Worm (Caenorhabditis elegans) whole organism, L4/young adult: ENCODE results near the gene mltn-13.

Experiments used
- W03F9.2 ChIP-seq: fragments of 150-350 bp; optimal IDR thresholded peaks from 2 replicates; lab custom pipeline; 2014; ENCODE audit warnings: missing biosample characterization, missing genetic modification characterization
- dao-5 ChIP-seq: sonication (generic microtip); optimal IDR thresholded peaks from 2 replicates; lab custom pipeline; 2016; ENCODE audit warnings: missing genotype, missing genetic modification characterization, moderate library complexity, missing compliant biosample characterization
- him-1 ChIP-seq: sonication (generic microtip); optimal IDR thresholded peaks from 2 replicates; lab custom pipeline; 2016; ENCODE audit warnings: missing genotype, missing genetic modification reagents, missing genetic modification characterization, missing compliant biosample characterization

Gene mltn-13

DNA sequence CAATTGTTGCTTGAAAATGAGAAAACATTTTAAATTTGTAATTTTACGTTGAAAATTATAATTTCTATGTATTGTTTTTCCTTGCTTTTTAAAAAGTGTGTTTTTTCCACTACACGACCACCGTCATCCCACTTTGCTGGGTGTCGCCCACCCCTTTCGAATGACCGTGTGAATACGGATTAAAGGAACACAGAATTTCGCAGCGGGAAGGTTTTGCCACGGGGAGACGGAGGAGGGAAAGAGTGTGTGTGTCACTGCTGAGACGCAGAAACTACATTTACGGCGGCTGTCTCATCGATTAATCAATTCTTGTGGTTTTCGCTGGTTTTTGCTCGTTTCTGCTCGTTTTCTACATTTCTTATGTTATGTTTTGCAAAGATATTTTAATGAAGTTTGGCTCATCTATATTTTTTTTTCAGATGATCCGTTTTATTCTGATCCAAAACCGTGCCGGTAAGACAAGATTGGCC lies 9.7 kb upstream of the mltn-13 start, which contains the start of gene aps-2:
TSS of gene aps-2 (plus strand) at position 420 of the 470 bp plus-strand sequence.
- TF ChIP-seq W03F9.2 (tag; lab: Kevin White, UChicago) (no peak), him-1 (tag; lab: Kevin White, UChicago) (no peak), dao-5 (tag; lab: Kevin White, UChicago) (no peak)

DNA sequence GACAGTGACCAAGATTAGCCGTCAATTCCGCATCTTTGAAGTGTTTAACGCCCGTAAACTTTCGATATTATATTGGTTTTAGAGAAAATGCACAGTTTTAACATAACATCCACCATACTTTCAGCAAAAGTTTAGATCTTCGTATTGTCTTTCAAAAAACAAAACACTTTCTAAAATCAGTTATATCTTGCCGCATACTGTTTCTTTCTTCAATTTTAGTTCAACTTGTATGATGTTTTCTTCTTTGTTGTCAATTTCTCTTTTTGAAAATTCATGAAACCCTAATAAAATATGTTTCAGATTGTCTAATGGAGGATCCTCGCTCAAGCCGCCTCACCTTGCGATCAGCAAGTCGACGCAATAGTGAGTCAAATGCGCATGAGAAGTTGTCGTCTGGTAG lies 5.6 kb upstream of the mltn-13 start, which contains the start of gene F02E8.4:
TSS of gene F02E8.4 (plus strand) at position 301 of the 400 bp plus-strand sequence.
- TF ChIP-seq dao-5 (tag; lab: Kevin White, UChicago), result no peak

ce11 chrX:4453101-4453500 lies 4.9 kb upstream of the mltn-13 start:
- TF ChIP-seq W03F9.2 (tag; lab: Kevin White, UChicago) (no peak), dao-5 (tag; lab: Kevin White, UChicago) (no peak), him-1 (tag; lab: Kevin White, UChicago) (no peak)

- TF ChIP-seq dao-5 (tag; lab: Kevin White, UChicago) (no peak), him-1 (tag; lab: Kevin White, UChicago) (no peak), W03F9.2 (tag; lab: Kevin White, UChicago) (no peak)
These were observed 3.8 kb upstream of the mltn-13 start for ce11 chrX:4451936-4452335.

- TF ChIP-seq dao-5 (tag; lab: Kevin White, UChicago) (peak; percentile 49), him-1 (tag; lab: Kevin White, UChicago) (no peak), W03F9.2 (tag; lab: Kevin White, UChicago) (no peak)
These were observed 3.3 kb downstream of the mltn-13 start for ce11 chrX:4444843-4445242.

- peak; percentile 34 for TF ChIP-seq him-1 (tag; lab: Kevin White, UChicago)
- peak; percentile 44 for TF ChIP-seq dao-5 (tag; lab: Kevin White, UChicago)
- TF ChIP-seq W03F9.2 (tag; lab: Kevin White, UChicago), result peak; percentile 16
These were observed 4.1 kb downstream of the mltn-13 start for ce11 chrX:4444073-4444472.

DNA sequence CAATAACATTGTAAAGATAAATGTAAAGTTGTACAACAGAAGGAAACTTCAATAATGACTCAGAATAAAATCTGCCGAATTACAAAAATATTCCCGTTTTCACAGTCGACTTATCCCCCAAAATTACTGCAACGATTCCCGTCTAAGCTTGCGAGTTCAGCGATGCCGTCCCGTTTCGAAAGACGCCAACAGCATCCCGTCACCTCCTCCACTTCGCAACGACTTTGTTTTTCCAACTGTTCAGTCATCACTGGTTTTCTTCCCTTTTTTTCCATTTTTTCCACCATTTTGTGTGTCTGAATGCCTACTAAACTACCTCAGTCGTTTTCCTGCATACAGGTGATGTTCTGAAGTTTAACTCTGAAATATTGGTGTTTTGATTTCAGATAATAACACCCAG lies 7.5 kb downstream of the mltn-13 start, which contains the start of gene F15A8.1:
TSS of gene F15A8.1 (plus strand) at position 301 of the 400 bp plus-strand sequence.
- TF ChIP-seq W03F9.2 (tag; lab: Kevin White, UChicago), result no peak
- no peak for TF ChIP-seq him-1 (tag; lab: Kevin White, UChicago)
- no peak for TF ChIP-seq dao-5 (tag; lab: Kevin White, UChicago)

DNA sequence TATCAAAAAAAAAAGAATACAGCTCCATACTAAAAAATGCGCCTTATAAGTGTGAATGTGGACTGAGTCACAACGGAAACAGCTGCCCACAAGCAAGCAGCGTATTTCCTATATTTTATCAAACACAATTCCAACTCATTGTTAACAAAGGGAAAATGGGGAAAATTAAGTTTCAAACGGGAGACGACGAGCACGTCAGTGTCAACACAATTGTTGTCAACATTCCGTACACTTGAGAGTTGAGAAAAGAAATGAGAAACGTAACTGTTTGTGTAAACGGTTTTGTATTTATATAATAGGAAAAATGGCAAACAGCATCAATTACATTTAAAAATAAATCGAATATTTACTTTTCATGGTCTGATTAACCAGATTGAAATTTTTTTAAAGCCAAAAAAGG lies 8.6 kb downstream of the mltn-13 start:
- TF ChIP-seq him-1 (tag; lab: Kevin White, UChicago) (no peak), dao-5 (tag; lab: Kevin White, UChicago) (no peak), W03F9.2 (tag; lab: Kevin White, UChicago) (no peak)

ce11 chrX:4438823-4439222 lies 9.4 kb downstream of the mltn-13 start:
- TF ChIP-seq dao-5 (tag; lab: Kevin White, UChicago) (no peak), him-1 (tag; lab: Kevin White, UChicago) (no peak), W03F9.2 (tag; lab: Kevin White, UChicago) (no peak)

ce11 chrX:4437555-4437954 lies 10.6 kb downstream of the mltn-13 start, which contains the start of gene cest-26:
cest-26 (minus strand) TSS chrX:4437655.
- TF ChIP-seq W03F9.2 (tag; lab: Kevin White, UChicago), result no peak
- no peak for TF ChIP-seq dao-5 (tag; lab: Kevin White, UChicago)
- no peak for TF ChIP-seq him-1 (tag; lab: Kevin White, UChicago)

DNA sequence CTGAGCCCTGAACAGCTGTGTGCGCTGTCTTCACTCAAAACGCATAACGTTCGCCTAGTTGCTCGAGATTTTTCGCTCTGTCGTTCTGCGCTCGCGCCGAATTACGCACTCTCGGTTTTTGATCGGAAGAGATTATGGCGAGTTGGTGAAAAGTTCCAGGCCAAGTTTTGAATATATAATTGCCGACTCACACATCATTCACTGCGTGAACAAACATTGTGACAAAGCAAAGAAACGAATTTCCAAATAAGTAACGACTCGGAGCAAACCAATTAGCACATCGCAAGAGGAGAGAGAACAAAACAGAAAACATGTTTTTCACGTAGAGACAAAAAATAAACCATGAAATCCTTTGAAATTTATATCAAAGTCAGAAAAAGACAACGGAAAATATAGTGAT lies 12.8 kb downstream of the mltn-13 start:
- TF ChIP-seq him-1 (tag; lab: Kevin White, UChicago), result no peak
- no peak for TF ChIP-seq dao-5 (tag; lab: Kevin White, UChicago)
- TF ChIP-seq W03F9.2 (tag; lab: Kevin White, UChicago), result no peak

- TF ChIP-seq him-1 (tag; lab: Kevin White, UChicago), result no peak
- no peak for TF ChIP-seq dao-5 (tag; lab: Kevin White, UChicago)
- no peak for TF ChIP-seq W03F9.2 (tag; lab: Kevin White, UChicago)
These were observed 13.6 kb downstream of the mltn-13 start for ce11 chrX:4434577-4434976.

ce11 chrX:4429364-4429763 lies 18.8 kb downstream of the mltn-13 start:
- TF ChIP-seq him-1 (tag; lab: Kevin White, UChicago), result no peak
- no peak for TF ChIP-seq dao-5 (tag; lab: Kevin White, UChicago)
- no peak for TF ChIP-seq W03F9.2 (tag; lab: Kevin White, UChicago)

ce11 chrX:4427387-4427786 lies 20.8 kb downstream of the mltn-13 start:
- TF ChIP-seq him-1 (tag; lab: Kevin White, UChicago) (no peak), W03F9.2 (tag; lab: Kevin White, UChicago) (no peak), dao-5 (tag; lab: Kevin White, UChicago) (no peak)
